Worm (Caenorhabditis elegans): ENCODE measurements around the gene C51E3.10.

ce11 chrV:10112187-10112586 is 48.7 kb downstream of the C51E3.10 start, which contains the start of gene C08B6.3:
- TF ChIP-seq T22C8.4 (GFP tag; IDR thresholded peaks at IDR 0.05), result no peak
- TF ChIP-seq klf-2 (GFP tag; conservative IDR thresholded peaks at IDR 0.05), result no peak
- no peak for TF ChIP-seq med-1 (GFP tag; optimal IDR thresholded peaks at IDR 0.05; ENCODE audit: insufficient read depth)
- TF ChIP-seq ztf-23 (GFP tag; IDR thresholded peaks at IDR 0.05), result no peak
- no peak for TF ChIP-seq flt-1 (GFP tag; IDR thresholded peaks at IDR 0.05)
